Worm (Caenorhabditis elegans) whole organism, L3 larva: ENCODE measurements around the gene egg-1.

Source experiments
- R02D3.7 ChIP-seq: fragments of 150-350 bp; optimal IDR thresholded peaks from 2 replicates; lab custom pipeline; 2014; ENCODE audit warnings: missing biosample characterization, missing genetic modification characterization
- ZK546.5 ChIP-seq: sonication (generic microtip); optimal IDR thresholded peaks from 2 replicates; lab custom pipeline; 2017; ENCODE audit warnings: missing biosample characterization, missing genetic modification characterization
- aly-2 ChIP-seq: fragments of 150-350 bp; optimal IDR thresholded peaks from 2 replicates; lab custom pipeline; 2014; ENCODE audit warnings: missing biosample characterization, missing genetic modification characterization
- ama-1 ChIP-seq: fragments of 150-350 bp; optimal IDR thresholded peaks from 2 replicates; lab custom pipeline; 2018
- ceh-16 ChIP-seq: sonication (generic microtip); optimal IDR thresholded peaks from 2 replicates; lab custom pipeline; 2017; ENCODE audit warnings: missing biosample characterization, missing genetic modification characterization
- ceh-28 ChIP-seq: fragments of 150-350 bp; optimal IDR thresholded peaks from 2 replicates; lab custom pipeline; 2014; ENCODE audit warnings: missing biosample characterization, missing genetic modification reagents, missing genetic modification characterization
- ceh-82 ChIP-seq: fragments of 150-350 bp; optimal IDR thresholded peaks from 2 replicates; lab custom pipeline; 2014; ENCODE audit warnings: missing biosample characterization, missing genetic modification characterization
- ceh-9 ChIP-seq: sonication (generic microtip); optimal IDR thresholded peaks from 2 replicates; lab custom pipeline; 2018; ENCODE audit warnings: missing biosample characterization, missing genetic modification characterization
- daf-12 ChIP-seq: fragments of 150-350 bp; optimal IDR thresholded peaks from 2 replicates; lab custom pipeline; 2014; ENCODE audit warnings: missing biosample characterization, missing genetic modification reagents, missing genetic modification characterization
- egl-27 ChIP-seq: sonication (generic microtip); optimal IDR thresholded peaks from 4 replicates; lab custom pipeline; 2017; ENCODE audit warnings: missing biosample characterization, missing genetic modification reagents, missing genetic modification characterization
- egl-5 ChIP-seq: fragments of 150-350 bp; optimal IDR thresholded peaks from 2 replicates; lab custom pipeline; 2017; ENCODE audit warnings: missing biosample characterization, missing genetic modification reagents, missing genetic modification characterization, inconsistent platforms
- elt-1 ChIP-seq: fragments of 150-350 bp; optimal IDR thresholded peaks from 2 replicates; lab custom pipeline; 2014; ENCODE audit warnings: missing biosample characterization, missing genetic modification characterization
- elt-2 ChIP-seq: sonication (generic microtip); optimal IDR thresholded peaks from 2 replicates; lab custom pipeline; 2016; ENCODE audit warnings: missing genetic modification reagents, mild to moderate bottlenecking, missing genetic modification characterization, missing compliant biosample characterization
- elt-3 ChIP-seq, 3 experiments: fragments of 150-350 bp in 1 of 3; sonication (generic microtip) in 2 of 3; optimal IDR thresholded peaks; 2 replicates in 2 of 3; 4 replicates in 1 of 3; lab custom pipeline; 2014 to 2017; ENCODE audit warnings: missing biosample characterization in 3 of 3, missing genetic modification characterization in 3 of 3
- eor-1 ChIP-seq, 2 experiments: fragments of 150-350 bp; optimal IDR thresholded peaks; 2 replicates each; lab custom pipeline; 2014 to 2018; ENCODE audit warnings: missing biosample characterization in 2 of 2, missing genetic modification characterization in 2 of 2
- fkh-10 ChIP-seq: sonication (generic microtip); optimal IDR thresholded peaks from 2 replicates; lab custom pipeline; 2017; ENCODE audit warnings: missing biosample characterization, missing genetic modification reagents, missing genetic modification characterization
- fkh-2 ChIP-seq: fragments of 150-350 bp; optimal IDR thresholded peaks from 2 replicates; lab custom pipeline; 2014; ENCODE audit warnings: missing biosample characterization, missing genetic modification reagents, missing genetic modification characterization
- fos-1 ChIP-seq: fragments of 150-350 bp; optimal IDR thresholded peaks from 2 replicates; lab custom pipeline; 2014; ENCODE audit warnings: missing biosample characterization, missing genetic modification characterization
- hmg-11 ChIP-seq: sonication (generic microtip); optimal IDR thresholded peaks from 2 replicates; lab custom pipeline; 2016; ENCODE audit warnings: missing genetic modification characterization, missing compliant biosample characterization
- jun-1 ChIP-seq: fragments of 150-350 bp; optimal IDR thresholded peaks from 2 replicates; lab custom pipeline; 2014; ENCODE audit warnings: missing biosample characterization, missing genetic modification reagents, missing genetic modification characterization
- lin-15B ChIP-seq: fragments of 150-350 bp; optimal IDR thresholded peaks from 2 replicates; lab custom pipeline; 2014; ENCODE audit warnings: missing biosample characterization, missing genetic modification characterization
- lin-39 ChIP-seq: fragments of 150-350 bp; optimal IDR thresholded peaks from 2 replicates; lab custom pipeline; 2018; ENCODE audit warnings: missing biosample characterization, missing genetic modification reagents, missing genetic modification characterization
- lsy-12 ChIP-seq: sonication (generic microtip); optimal IDR thresholded peaks from 2 replicates; lab custom pipeline; 2016; ENCODE audit warnings: mild to moderate bottlenecking, missing genetic modification characterization, missing compliant biosample characterization
- mdl-1 ChIP-seq: fragments of 150-350 bp; optimal IDR thresholded peaks from 2 replicates; lab custom pipeline; 2014; ENCODE audit warnings: missing biosample characterization, missing genetic modification characterization
- mml-1 ChIP-seq: fragments of 150-350 bp; sonication (generic microtip); optimal IDR thresholded peaks from 3 replicates; lab custom pipeline; 2014; ENCODE audit warnings: missing biosample characterization, missing genetic modification characterization
- nfya-1 ChIP-seq: sonication (generic microtip); optimal IDR thresholded peaks from 2 replicates; lab custom pipeline; 2017; ENCODE audit warnings: missing genetic modification characterization, mild to moderate bottlenecking, missing compliant biosample characterization, antibody characterized with exemption, moderate library complexity; ENCODE audit not compliant: insufficient read depth
- nhr-11 ChIP-seq: fragments of 150-350 bp; optimal IDR thresholded peaks from 2 replicates; lab custom pipeline; 2014; ENCODE audit warnings: missing biosample characterization, missing genetic modification characterization
- nhr-12 ChIP-seq: fragments of 150-350 bp; optimal IDR thresholded peaks from 2 replicates; lab custom pipeline; 2014; ENCODE audit warnings: missing biosample characterization, missing genetic modification characterization
- nhr-23 ChIP-seq: fragments of 150-350 bp; optimal IDR thresholded peaks from 2 replicates; lab custom pipeline; 2014; ENCODE audit warnings: missing biosample characterization, missing genetic modification reagents, missing genetic modification characterization
- nhr-237 ChIP-seq: fragments of 150-350 bp; optimal IDR thresholded peaks from 2 replicates; lab custom pipeline; 2014; ENCODE audit warnings: missing biosample characterization, missing genetic modification characterization
- nhr-25 ChIP-seq: sonication (generic microtip); optimal IDR thresholded peaks from 2 replicates; lab custom pipeline; 2017; ENCODE audit warnings: missing biosample characterization, missing genetic modification characterization
- nhr-28 ChIP-seq: fragments of 150-350 bp; optimal IDR thresholded peaks from 2 replicates; lab custom pipeline; 2014; ENCODE audit warnings: missing biosample characterization, missing genetic modification characterization
- nhr-43 ChIP-seq: sonication (generic microtip); optimal IDR thresholded peaks from 2 replicates; lab custom pipeline; 2016; ENCODE audit warnings: mild to moderate bottlenecking, missing genetic modification characterization, missing compliant biosample characterization; ENCODE audit not compliant: poor library complexity, severe bottlenecking
- nhr-67 ChIP-seq: fragments of 150-350 bp; optimal IDR thresholded peaks from 2 replicates; lab custom pipeline; 2014; ENCODE audit warnings: missing biosample characterization, missing genetic modification characterization
- nhr-76 ChIP-seq: fragments of 150-350 bp; sonication (generic microtip); optimal IDR thresholded peaks from 5 replicates; lab custom pipeline; 2014; ENCODE audit warnings: missing biosample characterization, missing genetic modification characterization
- nhr-77 ChIP-seq: fragments of 150-350 bp; optimal IDR thresholded peaks from 2 replicates; lab custom pipeline; 2014; ENCODE audit warnings: missing biosample characterization, missing genetic modification characterization
- pha-4 ChIP-seq: fragments of 150-350 bp; optimal IDR thresholded peaks from 2 replicates; lab custom pipeline; 2014; ENCODE audit warnings: missing biosample characterization, missing genetic modification reagents, missing genetic modification characterization
- pqm-1 ChIP-seq: fragments of 150-350 bp; optimal IDR thresholded peaks from 2 replicates; lab custom pipeline; 2017; ENCODE audit warnings: missing biosample characterization, missing genetic modification characterization, inconsistent platforms
- sea-2 ChIP-seq: fragments of 150-350 bp; sonication (generic microtip); optimal IDR thresholded peaks from 4 replicates; lab custom pipeline; 2014; ENCODE audit warnings: missing biosample characterization, missing genetic modification reagents, missing genetic modification characterization
- skn-1 ChIP-seq: fragments of 150-350 bp; optimal IDR thresholded peaks from 2 replicates; lab custom pipeline; 2014; ENCODE audit warnings: missing biosample characterization, missing genetic modification characterization
- snpc-4 ChIP-seq: fragments of 150-350 bp; optimal IDR thresholded peaks from 2 replicates; lab custom pipeline; 2014; ENCODE audit warnings: missing biosample characterization, missing genetic modification characterization
- tbx-2 ChIP-seq: sonication (generic microtip); optimal IDR thresholded peaks from 2 replicates; lab custom pipeline; 2016; ENCODE audit warnings: mild to moderate bottlenecking, missing genetic modification characterization, missing compliant biosample characterization
- unc-39 ChIP-seq: sonication (generic microtip); optimal IDR thresholded peaks from 4 replicates; lab custom pipeline; 2017; ENCODE audit warnings: missing biosample characterization, missing genetic modification characterization
- unc-62 ChIP-seq: fragments of 150-350 bp; sonication (generic microtip); optimal IDR thresholded peaks from 4 replicates; lab custom pipeline; 2014; ENCODE audit warnings: missing biosample characterization, missing genetic modification reagents, missing genetic modification characterization
- zag-1 ChIP-seq: fragments of 150-350 bp; optimal IDR thresholded peaks from 2 replicates; lab custom pipeline; 2014; ENCODE audit warnings: missing biosample characterization, missing genetic modification characterization
- ztf-11 ChIP-seq: fragments of 150-350 bp; optimal IDR thresholded peaks from 2 replicates; lab custom pipeline; 2014; ENCODE audit warnings: missing biosample characterization, missing genetic modification characterization
- ztf-4 ChIP-seq: fragments of 150-350 bp; optimal IDR thresholded peaks from 2 replicates; lab custom pipeline; 2014; ENCODE audit warnings: missing biosample characterization, missing genetic modification characterization

egg-1 gene

ce11 chrIII:5727827-5728226 lies at the start of gene egg-1:
Gene egg-1 (plus strand): TSS chrIII:5728180.
- TF ChIP-seq egl-5 (tag; lab: Kevin White, UChicago) (no peak), ceh-28 (tag; lab: Kevin White, UChicago) (no peak), fos-1 (tag; lab: Kevin White, UChicago) (no peak), nhr-28 (no peak), nhr-23 (tag; lab: Kevin White, UChicago) (no peak), mml-1 (tag; lab: Kevin White, UChicago) (no peak), elt-3 (tag; optimal IDR thresholded peaks at IDR 0.05; lab: Kevin White, UChicago) (no peak)

ce11 chrIII:5678935-5679334 lies 49.0 kb upstream of the egg-1 start, which contains the start of the genes ska-3 and rps-12:
Gene ska-3 (minus strand): TSS chrIII:5679005.
Gene rps-12 (plus strand): TSS chrIII:5679298.
- TF ChIP-seq eor-1 (tag; optimal IDR thresholded peaks at IDR 0.05; lab: Kevin White, UChicago) (no peak), nhr-43 (peak; percentile 98), elt-3 (tag; optimal IDR thresholded peaks at IDR 0.05; lab: Kevin White, UChicago) (peak; percentile 38 to 97 (median 91)), nhr-25 (tag; lab: Kevin White, UChicago) (peak; percentile 100), ceh-9 (tag; lab: Kevin White, UChicago) (no peak), fkh-2 (tag; lab: Kevin White, UChicago) (peak; percentile 54), snpc-4 (tag; lab: Kevin White, UChicago) (peak; percentile 94), lin-39 (tag; lab: Kevin White, UChicago) (peak; percentile 99), zag-1 (tag; lab: Kevin White, UChicago) (peak; percentile 70), ceh-16 (no peak), elt-2 (tag; lab: Kevin White, UChicago) (peak; percentile 89), nhr-67 (tag; lab: Kevin White, UChicago) (peak; percentile 63), ztf-11 (tag; lab: Kevin White, UChicago) (no peak), nhr-76 (tag; lab: Kevin White, UChicago) (peak; percentile 69), lin-15B (tag; lab: Kevin White, UChicago) (peak; percentile 100), mdl-1 (tag; lab: Kevin White, UChicago) (peak; percentile 86), unc-39 (no peak), hmg-11 (tag; lab: Kevin White, UChicago) (peak; percentile 71), unc-62 (GFP tag; lab: Kevin White, UChicago) (peak; percentile 87), egl-5 (tag; lab: Kevin White, UChicago) (peak; percentile 98), ceh-82 (tag; lab: Kevin White, UChicago) (peak; percentile 95), ZK546.5 (peak; percentile 78), aly-2 (tag; lab: Kevin White, UChicago) (no peak), nhr-237 (tag; lab: Kevin White, UChicago) (no peak), pqm-1 (peak; percentile 94), fos-1 (tag; lab: Kevin White, UChicago) (peak; percentile 90), egl-27 (peak; percentile 93), nhr-12 (tag; lab: Kevin White, UChicago) (no peak), tbx-2 (tag; lab: Kevin White, UChicago) (peak; percentile 92), elt-1 (tag; lab: Kevin White, UChicago) (peak; percentile 93), nhr-28 (peak; percentile 42), fkh-10 (GFP tag; lab: Kevin White, UChicago) (peak; percentile 97), ztf-4 (tag; lab: Kevin White, UChicago) (peak; percentile 92), jun-1 (peak; percentile 98), daf-12 (peak; percentile 75), nfya-1 (tag; lab: Kevin White, UChicago) (peak; percentile 99), nhr-23 (tag; lab: Kevin White, UChicago) (peak; percentile 100), mml-1 (tag; lab: Kevin White, UChicago) (no peak), skn-1 (tag; lab: Kevin White, UChicago) (peak; percentile 95), nhr-11 (peak; percentile 96), lsy-12 (tag; lab: Kevin White, UChicago) (peak; percentile 99), ama-1 (lab: Kevin White, UChicago) (peak; percentile 95), R02D3.7 (peak; percentile 100), nhr-77 (tag; lab: Kevin White, UChicago) (peak; percentile 95), pha-4 (peak; percentile 100), ceh-28 (tag; lab: Kevin White, UChicago) (peak; percentile 94), sea-2 (GFP tag; lab: Kevin White, UChicago) (no peak)
